Fruit fly (Drosophila melanogaster): ENCODE measurements around the gene dally.

dm6 chr3L:8819441-8819840 is 7.9 kb upstream of the dally start:
- TF ChIP-seq psq (optimal IDR thresholded peaks at IDR 0.05), result no peak
- peak; percentile 32 for TF ChIP-seq Dll (optimal IDR thresholded peaks at IDR 0.05)
- TF ChIP-seq EcR (GFP tag; optimal IDR thresholded peaks at IDR 0.05), result no peak
